Fruit fly (Drosophila melanogaster) ovary, adult (tissue): ENCODE results near the gene CG1463.
A peak's percentile ranks its signal among the peaks of the same experiment; 100 is the strongest.

ENCODE experiments used
- CG17801 ChIP-seq: fragments of 200-800 bp; optimal IDR thresholded peaks from 2 replicates; lab custom pipeline; 2019; ENCODE audit warnings: missing biosample characterization, mild to moderate bottlenecking, missing genetic modification characterization, moderate library complexity; ENCODE audit not compliant: partially characterized antibody

CG1463 gene

dm6 chrX:12625594-12626274 is 14.3 kb upstream of the CG1463 start:
- no peak for TF ChIP-seq CG17801 (GFP tag; lab: Kevin White, UChicago)

DNA sequence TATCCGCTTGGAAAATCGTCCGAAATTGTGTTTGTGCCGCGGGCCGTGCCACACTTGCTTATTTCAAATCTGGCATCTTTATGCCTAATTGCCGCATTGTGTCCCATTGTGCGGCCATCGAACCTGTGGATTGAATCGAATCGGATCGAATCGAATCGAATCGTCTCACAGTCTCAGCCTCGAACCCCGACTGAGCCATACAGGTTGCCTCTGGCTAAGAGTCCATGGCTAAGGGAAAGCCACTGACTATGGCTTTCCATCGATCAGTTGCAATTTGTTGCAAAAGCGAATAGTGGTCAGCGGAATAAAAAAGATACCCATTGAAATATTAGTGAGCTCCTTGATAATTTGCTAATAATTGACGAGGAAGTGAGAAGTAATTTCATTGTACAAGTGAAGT is 12.5 kb upstream of the CG1463 start, which contains the start of gene CG15728:
CG15728 (plus strand) TSS at position 301 of the 400 bp plus-strand sequence.
- TF ChIP-seq CG17801 (GFP tag; lab: Kevin White, UChicago): no peak

- TF ChIP-seq CG17801 (GFP tag; lab: Kevin White, UChicago): no peak
Observed at dm6 chrX:12621640-12622039, 10.2 kb upstream of the CG1463 start.

dm6 chrX:12615752-12616366 is 4.4 kb upstream of the CG1463 start, which contains the start of gene CG11085:
Gene CG11085 (plus strand): TSS chrX:12616316.
- TF ChIP-seq CG17801 (GFP tag; lab: Kevin White, UChicago): no peak

DNA sequence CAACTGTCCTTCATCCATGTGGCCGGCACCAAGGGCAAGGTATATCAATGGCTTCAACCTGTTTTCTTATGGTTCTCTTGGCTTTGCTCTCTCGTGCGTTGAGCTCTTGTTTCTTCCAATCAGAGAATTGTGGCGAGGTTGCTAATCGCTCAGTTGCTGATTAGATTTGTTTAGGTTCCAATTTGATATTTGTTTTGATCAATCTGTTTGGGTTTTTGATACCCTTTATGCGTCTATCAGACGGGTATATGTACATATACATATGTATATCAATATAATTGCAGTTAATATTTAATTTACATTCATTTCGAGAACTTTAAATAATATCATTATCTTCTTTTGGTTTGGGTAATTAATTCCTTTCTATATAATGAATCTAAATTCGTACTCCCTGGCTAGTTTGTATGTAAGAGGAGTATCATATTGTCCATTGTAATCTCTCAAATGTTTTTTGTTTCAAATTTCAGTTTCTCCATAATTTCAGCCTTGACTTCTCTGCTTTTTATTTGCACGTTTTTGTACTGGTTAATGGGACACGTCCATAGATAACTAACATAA is 1.9 kb upstream of the CG1463 start:
- TF ChIP-seq CG17801 (GFP tag; lab: Kevin White, UChicago): no peak

DNA sequence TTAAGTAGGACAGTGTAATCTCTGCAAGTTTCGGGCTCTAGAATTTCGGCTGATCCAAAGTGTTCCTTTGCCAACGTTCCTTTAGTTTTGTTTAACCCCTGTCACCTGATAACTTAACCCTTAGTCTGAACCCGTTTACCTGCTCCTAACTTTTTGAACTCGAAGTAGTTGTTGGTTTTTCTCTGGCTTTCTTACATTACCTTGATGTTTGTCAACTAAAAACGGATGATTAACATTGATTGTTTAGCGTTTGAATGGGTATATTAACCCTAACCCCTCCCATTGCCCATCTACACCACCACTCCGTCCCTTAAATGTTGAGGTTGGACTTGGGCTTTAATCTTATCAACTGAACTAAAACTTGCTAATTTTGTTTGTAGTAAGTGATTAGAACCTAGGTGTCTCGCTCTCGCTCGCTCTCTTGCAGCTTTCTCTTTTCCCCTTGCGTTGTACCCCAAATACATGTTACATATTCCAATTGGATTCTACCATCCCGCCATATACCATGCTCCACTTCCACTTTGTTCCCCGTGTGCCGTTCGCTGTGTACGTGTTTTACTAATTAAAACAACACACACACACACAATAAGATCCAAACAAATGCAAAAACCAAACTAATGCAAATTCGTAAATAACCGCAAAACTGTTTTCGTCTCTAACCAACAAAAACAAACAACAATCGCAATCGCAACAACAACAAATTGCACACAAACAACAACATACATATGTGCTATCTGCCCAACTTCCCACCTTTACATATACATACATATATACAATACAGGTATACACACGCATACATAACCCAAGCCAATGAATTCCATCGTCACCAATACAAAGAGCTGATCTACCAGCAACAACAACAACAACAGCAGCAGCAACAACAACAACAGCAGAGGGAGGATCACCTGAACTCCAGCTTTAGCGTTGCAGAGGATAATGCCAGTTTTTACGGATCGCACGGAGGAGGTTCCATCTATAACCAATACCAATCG is 10.4 kb downstream of the CG1463 start:
- TF ChIP-seq CG17801 (GFP tag; lab: Kevin White, UChicago): no peak

DNA sequence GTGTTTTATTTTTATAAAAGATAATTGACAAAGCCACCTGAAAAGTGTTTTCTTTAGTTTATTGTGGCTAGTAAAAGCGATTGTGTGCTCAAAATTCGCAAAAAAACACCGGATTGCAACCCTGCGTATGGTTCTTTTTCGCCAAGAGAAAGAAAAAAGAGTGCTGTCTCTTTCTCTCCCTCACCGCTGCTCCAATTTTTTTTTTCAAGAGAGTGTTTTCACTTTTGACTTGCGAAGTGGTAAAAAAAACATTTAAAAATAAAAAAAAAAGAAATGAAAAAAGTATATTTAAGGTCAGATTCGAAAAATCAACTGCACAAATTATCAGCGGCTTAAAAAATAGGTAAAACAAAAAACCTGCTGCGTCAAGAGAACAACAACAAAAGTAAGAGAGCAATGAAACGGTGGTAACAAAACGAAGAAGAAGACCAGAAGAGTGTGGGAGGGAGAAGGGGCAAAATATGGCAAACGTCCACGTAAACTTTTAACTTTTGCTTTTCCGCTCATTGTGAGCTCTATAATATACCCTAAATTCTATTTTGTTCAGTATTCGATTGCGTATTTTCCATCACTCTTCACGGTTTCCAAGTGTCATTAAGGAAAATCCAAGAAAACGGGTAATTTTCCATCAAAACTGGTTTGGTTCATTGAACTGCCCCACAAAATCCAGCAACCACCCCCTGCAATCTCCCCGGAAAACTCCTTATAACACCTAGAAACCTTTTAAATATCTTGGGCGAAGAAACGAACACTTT is 14.9 kb downstream of the CG1463 start:
- peak; percentile 93 for TF ChIP-seq CG17801 (GFP tag; lab: Kevin White, UChicago)

DNA sequence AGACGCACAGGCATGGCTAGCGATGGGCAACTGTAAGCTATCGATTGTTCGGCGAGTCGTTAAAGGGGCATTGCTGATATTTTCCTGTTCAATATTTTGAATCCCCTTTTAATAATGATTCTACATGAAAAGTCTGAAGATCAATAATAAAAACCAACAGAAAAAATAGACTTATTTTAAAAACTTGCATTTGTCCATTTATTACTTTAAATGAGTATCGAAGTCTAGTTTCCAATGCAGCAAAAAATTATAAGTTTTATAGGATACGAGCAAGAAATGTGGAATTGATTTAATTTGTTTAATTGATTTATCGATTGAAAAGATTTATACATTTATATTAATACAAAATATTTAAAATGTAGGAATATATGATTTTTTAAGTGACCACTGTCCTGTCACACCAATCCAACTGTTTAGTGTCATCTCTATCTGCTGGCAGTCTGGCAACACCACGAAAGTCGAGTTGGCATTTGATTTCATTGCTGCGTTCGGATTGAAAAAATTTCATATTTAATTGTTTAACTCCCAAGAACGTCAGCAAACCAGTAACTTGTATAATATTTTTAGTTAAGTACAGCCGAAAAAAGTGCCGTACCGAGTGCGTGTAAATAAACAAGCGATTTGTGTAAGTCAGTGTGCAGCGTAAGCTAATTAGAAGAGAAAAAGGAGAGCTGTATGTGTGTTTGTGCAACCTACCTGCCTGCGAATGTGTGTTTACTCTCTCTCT is 15.7 kb downstream of the CG1463 start, which contains the start of the genes CG1824 and Sec16:
CG1824 (minus strand) TSS at position 15 of the 727 bp plus-strand sequence.
Sec16 (plus strand) TSS at position 438 of the 727 bp plus-strand sequence.
- no peak for TF ChIP-seq CG17801 (GFP tag; lab: Kevin White, UChicago)

dm6 chrX:12595100-12595609 is 16.3 kb downstream of the CG1463 start:
- TF ChIP-seq CG17801 (GFP tag; lab: Kevin White, UChicago): no peak

- peak; percentile 14 for TF ChIP-seq CG17801 (GFP tag; lab: Kevin White, UChicago)
Observed at dm6 chrX:12592121-12592466, 19.4 kb downstream of the CG1463 start, which contains the start of gene LIMK1. Gene LIMK1 (minus strand): TSS chrX:12592193.

- peak; percentile 56 for TF ChIP-seq CG17801 (GFP tag; lab: Kevin White, UChicago)
Observed at dm6 chrX:12591223-12592120, 20.0 kb downstream of the CG1463 start.

dm6 chrX:12583870-12584390 is 27.5 kb downstream of the CG1463 start:
- no peak for TF ChIP-seq CG17801 (GFP tag; lab: Kevin White, UChicago)
